Worm (Caenorhabditis elegans): Measurements from ENCODE around the gene nep-25.
"Not testable (repeated sequence)": the region's sequence is repeated elsewhere in the genome, so short reads cannot be mapped to it uniquely, and the experiment has no call there.

ce11 chrII:5876511-5876910, 34.5 kb downstream of the nep-25 start, which contains the start of gene F55C12.2:
- not testable (repeated sequence) for TF ChIP-seq dao-5, him-1, W03F9.2 (tag; optimal IDR thresholded peaks at IDR 0.05)

All from whole organism, L4/young adult.